Worm (Caenorhabditis elegans) whole organism, midembryonic: ENCODE results near the gene F46B3.8.

Source experiments
- T22C8.4 ChIP-seq: fragments of 200-800 bp; sonication (Bioruptor generic); IDR thresholded peaks from 2 replicates; pipeline ENCODE4 v1.3.6; 2022; ENCODE audit warnings: missing genetic modification characterization, missing compliant biosample characterization
- cog-1 ChIP-seq: sonication (generic microtip); optimal IDR thresholded peaks from 2 replicates; lab custom pipeline; 2016; ENCODE audit warnings: missing genetic modification characterization, missing compliant biosample characterization
- flt-1 ChIP-seq: fragments of 200-800 bp; sonication (Bioruptor generic); IDR thresholded peaks from 2 replicates; pipeline ENCODE4 v1.3.6; 2022; ENCODE audit warnings: missing genetic modification characterization, missing compliant biosample characterization
- klf-2 ChIP-seq: fragments of 200-800 bp; sonication (Bioruptor generic); conservative IDR thresholded peaks from 2 replicates; pipeline ENCODE4 v1.3.6; 2022; ENCODE audit warnings: missing genetic modification reagents, missing genetic modification characterization, missing compliant biosample characterization
- med-1 ChIP-seq: sonication (generic microtip); optimal IDR thresholded peaks from 2 replicates; lab custom pipeline; 2017; ENCODE audit warnings: missing genetic modification characterization, mild to moderate bottlenecking, missing compliant biosample characterization, antibody characterized with exemption, missing genetic modification reagents; ENCODE audit not compliant: insufficient read depth
- ref-1 ChIP-seq: fragments of 200-800 bp; sonication (Bioruptor generic); conservative IDR thresholded peaks from 2 replicates; pipeline ENCODE4 v1.3.6; 2022; ENCODE audit warnings: missing genetic modification reagents, missing genetic modification characterization, missing compliant biosample characterization
- tab-1 ChIP-seq: fragments of 200-800 bp; sonication (Bioruptor generic); IDR thresholded peaks from 2 replicates; pipeline ENCODE4 v1.3.6; 2022; ENCODE audit warnings: missing genetic modification characterization, missing compliant biosample characterization
- ztf-23 ChIP-seq: fragments of 200-800 bp; sonication (Bioruptor generic); IDR thresholded peaks from 2 replicates; pipeline ENCODE4 v1.3.6; 2022; ENCODE audit warnings: missing genetic modification reagents, missing genetic modification characterization, missing compliant biosample characterization
- ztf-29 ChIP-seq: fragments of 200-800 bp; sonication (Bioruptor generic); IDR thresholded peaks from 2 replicates; pipeline ENCODE4 v1.3.6; 2022; ENCODE audit warnings: missing genetic modification reagents, missing genetic modification characterization, missing compliant biosample characterization

ce11 chrV:20636855-20637254, 13.9 kb upstream of the F46B3.8 start, which contains the start of gene ttr-13:
- no peak for TF ChIP-seq T22C8.4 (GFP tag; lab: Robert Waterston, UW)
- no peak for TF ChIP-seq ztf-23
- TF ChIP-seq klf-2 (GFP tag; lab: Robert Waterston, UW): no peak
- no peak for TF ChIP-seq cog-1 (tag; lab: Kevin White, UChicago)
- TF ChIP-seq ztf-29 (GFP tag; lab: Robert Waterston, UW): no peak
- TF ChIP-seq med-1 (GFP tag; lab: Kevin White, UChicago): no peak
- TF ChIP-seq flt-1 (GFP tag; lab: Robert Waterston, UW): no peak
- no peak for TF ChIP-seq ref-1 (GFP tag; lab: Robert Waterston, UW)
- no peak for TF ChIP-seq tab-1 (GFP tag; lab: Robert Waterston, UW)
